Worm (Caenorhabditis elegans) whole organism, mixed stage, embryonic: ENCODE data around the gene thoc-5.

Experiments used
- blmp-1 ChIP-seq: fragments of 150-350 bp; optimal IDR thresholded peaks from 2 replicates; lab custom pipeline; 2014; ENCODE audit warnings: missing biosample characterization, missing genetic modification characterization
- elt-1 ChIP-seq: sonication (generic microtip); optimal IDR thresholded peaks from 2 replicates; lab custom pipeline; 2017; ENCODE audit warnings: missing genetic modification characterization, mild to moderate bottlenecking, missing compliant biosample characterization, antibody characterized with exemption, moderate library complexity, borderline replicate concordance; ENCODE audit not compliant: insufficient read depth
- ham-2 ChIP-seq: fragments of 200-800 bp; sonication (Bioruptor generic); optimal IDR thresholded peaks from 2 replicates; lab custom pipeline; 2018; ENCODE audit warnings: mild to moderate bottlenecking, missing genetic modification characterization, missing compliant biosample characterization
- hlh-1 ChIP-seq: fragments of 150-350 bp; optimal IDR thresholded peaks from 2 replicates; lab custom pipeline; 2014; ENCODE audit warnings: missing biosample characterization, missing genetic modification reagents, missing genetic modification characterization
- mep-1 ChIP-seq: fragments of 150-350 bp; optimal IDR thresholded peaks from 2 replicates; lab custom pipeline; 2017; ENCODE audit warnings: missing biosample characterization, missing genetic modification reagents, missing genetic modification characterization, inconsistent platforms
- nhr-12 ChIP-seq: fragments of 150-350 bp; optimal IDR thresholded peaks from 2 replicates; lab custom pipeline; 2014; ENCODE audit warnings: missing biosample characterization, missing genetic modification characterization
- nhr-237 ChIP-seq: fragments of 150-350 bp; optimal IDR thresholded peaks from 2 replicates; lab custom pipeline; 2014; ENCODE audit warnings: missing biosample characterization, missing genetic modification characterization
- nhr-28 ChIP-seq: fragments of 150-350 bp; optimal IDR thresholded peaks from 2 replicates; lab custom pipeline; 2014; ENCODE audit warnings: missing biosample characterization, missing genetic modification characterization
- nhr-76 ChIP-seq: sonication (generic microtip); optimal IDR thresholded peaks from 2 replicates; lab custom pipeline; 2017; ENCODE audit warnings: missing biosample characterization, missing genetic modification characterization
- pha-4 ChIP-seq: fragments of 150-350 bp; optimal IDR thresholded peaks from 2 replicates; lab custom pipeline; 2018; ENCODE audit warnings: missing biosample characterization, missing genetic modification reagents, missing genetic modification characterization
- snpc-4 ChIP-seq: fragments of 150-350 bp; optimal IDR thresholded peaks from 2 replicates; lab custom pipeline; 2014; ENCODE audit warnings: missing biosample characterization, missing genetic modification characterization
- unc-39 ChIP-seq: fragments of 150-350 bp; optimal IDR thresholded peaks from 2 replicates; lab custom pipeline; 2014; ENCODE audit warnings: missing biosample characterization, missing genetic modification characterization
- zip-8 ChIP-seq: fragments of 150-350 bp; optimal IDR thresholded peaks from 2 replicates; lab custom pipeline; 2014; ENCODE audit warnings: missing biosample characterization, missing genetic modification characterization
- ztf-11 ChIP-seq: fragments of 150-350 bp; optimal IDR thresholded peaks from 2 replicates; lab custom pipeline; 2014; ENCODE audit warnings: missing biosample characterization, missing genetic modification characterization

DNA sequence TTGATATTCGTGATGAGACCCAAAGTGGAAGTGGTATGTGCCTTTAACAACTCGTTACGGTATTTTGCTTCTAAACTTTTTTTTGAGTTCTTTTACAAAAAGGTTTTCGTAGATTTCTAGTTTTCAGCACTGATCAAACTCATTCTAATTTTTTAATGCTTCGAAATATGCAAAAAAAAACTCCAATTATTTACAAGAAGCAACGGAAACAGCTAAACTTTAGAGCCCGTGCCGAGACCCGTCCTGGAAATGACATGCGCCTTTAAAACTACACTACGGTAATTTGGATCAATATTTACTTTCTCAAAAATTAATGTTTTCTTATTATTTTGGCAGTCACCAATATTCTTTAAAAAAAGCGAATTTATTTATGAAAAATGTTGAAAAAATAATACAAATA, 31.4 kb upstream of the thoc-5 start:
- no peak for TF ChIP-seq ztf-11
- no peak for TF ChIP-seq pha-4
- TF ChIP-seq hlh-1 (tag; lab: Kevin White, UChicago): no peak
- TF ChIP-seq mep-1 (tag; lab: Kevin White, UChicago): no peak
- no peak for TF ChIP-seq zip-8 (tag; lab: Kevin White, UChicago)
- no peak for TF ChIP-seq nhr-12 (tag; lab: Kevin White, UChicago)
- no peak for TF ChIP-seq nhr-76 (tag; lab: Kevin White, UChicago)
- TF ChIP-seq snpc-4 (tag; lab: Kevin White, UChicago): no peak
- TF ChIP-seq nhr-237 (tag; lab: Kevin White, UChicago): no peak
- no peak for TF ChIP-seq ham-2 (GFP tag; lab: Kevin White, UChicago)
- TF ChIP-seq unc-39: no peak
- TF ChIP-seq blmp-1 (tag; lab: Kevin White, UChicago): no peak
- TF ChIP-seq nhr-28 (tag; lab: Kevin White, UChicago): no peak
- TF ChIP-seq elt-1 (tag; lab: Kevin White, UChicago): no peak
